Fruit fly (Drosophila melanogaster): Measurements from ENCODE around the gene CG45690.
A peak's percentile ranks its signal among the peaks of the same experiment; 100 is the strongest.

The CG45690 gene

DNA sequence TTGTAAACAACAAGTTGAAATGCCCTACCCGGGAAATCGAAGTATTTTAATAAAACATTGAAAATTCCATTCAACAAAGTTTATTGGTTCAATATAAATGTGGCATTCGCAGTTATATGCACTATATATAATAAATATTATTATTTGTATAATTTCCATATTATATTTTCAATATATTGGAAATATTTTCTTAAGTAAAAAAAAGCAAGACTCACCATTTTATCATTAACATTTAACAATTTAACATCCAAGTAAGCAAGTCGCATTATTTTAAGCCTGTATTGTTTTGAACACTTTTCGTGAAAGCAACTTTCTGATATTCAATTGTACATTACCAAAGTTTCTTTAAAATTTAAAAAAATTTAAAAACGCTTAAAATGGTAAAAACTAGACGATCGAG lies at the start of gene CG45690:
Gene CG45690, plus strand, starts transcription at position 301 of the 400 bp plus-strand sequence.
- TF ChIP-seq CG4318 (GFP tag; optimal IDR thresholded peaks at IDR 0.05) (no peak), CG11902 (GFP tag; optimal IDR thresholded peaks at IDR 0.05) (no peak), dsx (GFP tag; optimal IDR thresholded peaks at IDR 0.05; ENCODE audit: poor library complexity, severe bottlenecking) (no peak), spab (GFP tag; optimal IDR thresholded peaks at IDR 0.05) (no peak), CG10669 (GFP tag; optimal IDR thresholded peaks at IDR 0.05) (no peak), fkh (GFP tag; optimal IDR thresholded peaks at IDR 0.05) (no peak)

DNA sequence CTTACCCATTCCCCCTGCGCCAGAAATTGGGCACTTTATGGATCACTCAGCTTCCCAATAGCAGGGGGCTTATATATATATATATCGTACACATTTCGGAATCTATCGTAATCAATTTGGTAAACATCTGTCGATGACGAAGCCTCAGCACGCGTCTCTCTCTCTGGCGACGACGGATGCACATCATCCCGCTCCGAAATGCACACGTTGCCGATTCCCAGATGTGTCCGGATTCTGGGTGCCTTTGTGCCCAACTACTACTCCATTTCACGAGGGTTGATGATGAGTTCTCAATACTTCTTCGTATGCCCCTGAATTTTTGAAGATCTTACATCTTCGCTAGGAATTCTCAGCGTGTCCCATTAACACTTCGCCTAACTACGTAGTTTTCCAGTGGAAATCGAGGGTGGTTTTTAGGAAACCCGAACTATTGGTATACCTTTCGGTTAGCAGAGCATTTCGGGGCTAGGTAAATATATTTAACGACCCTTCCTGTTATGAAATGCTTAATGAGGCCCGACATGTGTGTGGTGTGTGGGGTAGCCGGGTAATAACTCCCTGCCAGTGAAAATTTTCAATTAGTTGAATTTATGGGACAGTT lies 49.3 kb upstream of the CG45690 start:
- TF ChIP-seq fd85E (GFP tag; optimal IDR thresholded peaks at IDR 0.05) = no peak
- no peak for TF ChIP-seq CG16779 (tag; optimal IDR thresholded peaks at IDR 0.05)
- no peak for TF ChIP-seq svp (GFP tag)
- no peak for TF ChIP-seq Sox14 (GFP tag; optimal IDR thresholded peaks at IDR 0.05)
- TF ChIP-seq CG10631 (GFP tag; optimal IDR thresholded peaks at IDR 0.05) = no peak
- TF ChIP-seq Ets96B (tag; optimal IDR thresholded peaks at IDR 0.05) = no peak
- TF ChIP-seq pdm3 (GFP tag; optimal IDR thresholded peaks at IDR 0.05) = no peak
- TF ChIP-seq CG7368 (GFP tag; optimal IDR thresholded peaks at IDR 0.05) = no peak
- TF ChIP-seq CG3032 (tag; optimal IDR thresholded peaks at IDR 0.05) = no peak
- no peak for TF ChIP-seq cyc (GFP tag; optimal IDR thresholded peaks at IDR 0.05)

DNA sequence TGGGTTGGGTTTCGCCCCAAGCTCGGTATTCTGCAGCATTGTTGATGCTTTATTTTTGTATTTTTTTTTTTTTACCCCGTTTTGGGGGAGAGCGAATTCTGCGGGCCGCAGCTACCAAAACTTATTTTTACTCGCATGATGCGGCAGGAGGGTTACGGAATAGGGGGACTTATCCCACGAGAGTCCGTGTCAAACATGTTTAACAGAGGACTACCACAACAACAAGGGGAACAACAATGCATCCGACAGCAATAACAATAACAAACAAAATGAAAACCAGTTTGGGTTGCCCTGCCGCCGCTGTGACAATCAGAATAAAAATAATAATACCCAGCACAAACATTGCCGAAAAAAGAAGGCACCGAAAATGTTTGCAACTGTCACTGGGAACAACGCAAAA lies 45.0 kb upstream of the CG45690 start:
- TF ChIP-seq Ets21C (GFP tag; optimal IDR thresholded peaks at IDR 0.05) (no peak), net (GFP tag; optimal IDR thresholded peaks at IDR 0.05) (no peak), Sox102F (GFP tag; optimal IDR thresholded peaks at IDR 0.05) (peak; percentile 37), ss (GFP tag; optimal IDR thresholded peaks at IDR 0.05) (peak in 1 of 2 experiments; percentile 2), svp (GFP tag) (peak; percentile 58), Blimp-1 (GFP tag; optimal IDR thresholded peaks at IDR 0.05) (peak; percentile 19), CG6808 (GFP tag; optimal IDR thresholded peaks at IDR 0.05) (peak; percentile 16), CG6854 (GFP tag; optimal IDR thresholded peaks at IDR 0.05) (peak; percentile 19), fd59A (GFP tag; optimal IDR thresholded peaks at IDR 0.05) (no peak), dac (GFP tag; optimal IDR thresholded peaks at IDR 0.05) (no peak), CG10669 (GFP tag; optimal IDR thresholded peaks at IDR 0.05) (no peak), CG11294 (GFP tag; IDR thresholded peaks at IDR 0.05) (no peak), CG15336 (GFP tag; IDR thresholded peaks at IDR 0.05) (no peak), Eip78C (GFP tag) (peak; percentile 17), CG8319 (GFP tag; optimal IDR thresholded peaks at IDR 0.05) (no peak), Ets96B (tag; optimal IDR thresholded peaks at IDR 0.05) (no peak)

DNA sequence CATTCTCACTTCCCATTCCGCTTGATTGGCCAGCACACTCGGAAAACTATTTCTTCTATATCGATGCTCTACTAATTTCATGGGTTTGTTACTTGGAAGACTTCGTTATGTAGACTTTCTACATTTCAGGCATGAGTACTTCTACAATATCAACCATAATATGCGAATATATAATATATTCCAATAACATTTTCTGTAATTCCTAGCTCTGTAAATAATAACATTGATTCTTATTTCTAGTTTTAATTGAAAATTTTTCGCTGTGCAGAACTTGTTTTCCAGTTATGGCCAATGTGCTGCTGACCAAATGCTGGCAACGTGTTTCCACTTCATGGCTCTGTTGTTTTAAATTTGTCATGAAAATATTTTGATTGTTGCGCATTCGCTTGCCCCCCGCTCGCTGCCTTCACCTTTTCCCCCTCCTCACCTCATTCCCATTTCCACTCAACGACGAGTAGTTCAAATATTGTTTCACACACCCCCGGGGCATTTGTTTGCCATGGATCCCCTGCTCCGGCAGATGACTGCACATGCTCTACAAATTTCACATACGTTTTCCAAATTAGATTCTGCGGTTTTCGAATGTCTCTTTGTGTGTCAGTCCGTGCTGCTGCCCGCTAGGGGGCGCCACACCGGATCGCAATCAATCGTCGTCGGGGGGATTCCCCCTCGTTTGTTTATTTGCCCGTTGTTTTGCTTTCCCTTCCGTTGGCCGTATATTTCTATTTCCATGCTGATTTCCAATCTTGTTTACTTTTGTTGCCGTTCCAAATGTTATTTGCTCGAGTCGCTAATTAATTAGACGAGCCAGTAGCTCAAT lies 43.2 kb upstream of the CG45690 start:
- TF ChIP-seq CG7368 (GFP tag; optimal IDR thresholded peaks at IDR 0.05) = no peak
- TF ChIP-seq dac (GFP tag; optimal IDR thresholded peaks at IDR 0.05) = no peak
- TF ChIP-seq CG11294 (GFP tag; IDR thresholded peaks at IDR 0.05) = no peak
- TF ChIP-seq CG9139 (GFP tag; optimal IDR thresholded peaks at IDR 0.05) = no peak
- TF ChIP-seq Blimp-1 (GFP tag; optimal IDR thresholded peaks at IDR 0.05) = no peak
- TF ChIP-seq CG6163 (GFP tag; IDR thresholded peaks at IDR 0.05) = no peak
- peak; percentile 7 for TF ChIP-seq pdm3 (GFP tag; optimal IDR thresholded peaks at IDR 0.05)
- no peak for TF ChIP-seq CG11902 (GFP tag; optimal IDR thresholded peaks at IDR 0.05)
- TF ChIP-seq topi (GFP tag; optimal IDR thresholded peaks at IDR 0.05) = no peak
- TF ChIP-seq CG10631 (GFP tag; optimal IDR thresholded peaks at IDR 0.05) = peak; percentile 35
- no peak for TF ChIP-seq CG31627 (GFP tag; optimal IDR thresholded peaks at IDR 0.05)
- 0 out of 3 replicates have a peak, but pooled peaks have one; percentile 7 for TF ChIP-seq eg (GFP tag; IDR thresholded peaks at IDR 0.05)
- no peak for TF ChIP-seq Met (GFP tag; optimal IDR thresholded peaks at IDR 0.05)
- TF ChIP-seq CG6792 (GFP tag; optimal IDR thresholded peaks at IDR 0.05) = no peak
- no peak for TF ChIP-seq Sox102F (GFP tag; optimal IDR thresholded peaks at IDR 0.05)
- peak; percentile 3 for TF ChIP-seq dsx (GFP tag; optimal IDR thresholded peaks at IDR 0.05; ENCODE audit: poor library complexity, severe bottlenecking)
- peak in 1 of 2 experiments; percentile 17 for TF ChIP-seq salr (GFP tag; optimal IDR thresholded peaks at IDR 0.05)
- no peak for TF ChIP-seq Sox15 (GFP tag; optimal IDR thresholded peaks at IDR 0.05)
- TF ChIP-seq Eip75B (GFP tag; optimal IDR thresholded peaks at IDR 0.05) = no peak
- TF ChIP-seq Hr39 (GFP tag; optimal IDR thresholded peaks at IDR 0.05) = no peak
- peak; percentile 38 for TF ChIP-seq CG15336 (GFP tag; IDR thresholded peaks at IDR 0.05)
- TF ChIP-seq Hr4 (GFP tag; optimal IDR thresholded peaks at IDR 0.05) = no peak
- TF ChIP-seq CG10669 (GFP tag; optimal IDR thresholded peaks at IDR 0.05) = peak; percentile 15
- TF ChIP-seq Gug (GFP tag; IDR thresholded peaks at IDR 0.05) = no peak
- no peak for TF ChIP-seq Smox (GFP tag; optimal IDR thresholded peaks at IDR 0.05)
- peak; percentile 48 for TF ChIP-seq fkh (GFP tag; optimal IDR thresholded peaks at IDR 0.05)
